Worm (Caenorhabditis elegans) whole organism, early embryonic: ENCODE data around the gene cnc-1.

Experiments used
- hnd-1 ChIP-seq: sonication (generic microtip); optimal IDR thresholded peaks from 2 replicates; lab custom pipeline; 2016; ENCODE audit warnings: missing genetic modification characterization, missing compliant biosample characterization
- pes-1 ChIP-seq: fragments of 200-800 bp; sonication (Bioruptor generic); IDR thresholded peaks from 2 replicates; pipeline ENCODE4 v1.3.6; 2022; ENCODE audit warnings: missing genetic modification reagents, missing genetic modification characterization, missing compliant biosample characterization

ce11 chrV:1434398-1434797 is 9.7 kb downstream of the cnc-1 start:
- TF ChIP-seq hnd-1 (no peak), pes-1 (GFP tag; lab: Robert Waterston, UW) (no peak)
